Worm (Caenorhabditis elegans) whole organism, L2 larva: ENCODE data around the gene unc-50.

ENCODE experiments used
- aly-2 ChIP-seq: fragments of 150-350 bp; optimal IDR thresholded peaks from 2 replicates; lab custom pipeline; 2014; ENCODE audit warnings: missing biosample characterization, missing genetic modification characterization
- ama-1 ChIP-seq: fragments of 150-350 bp; optimal IDR thresholded peaks from 2 replicates; lab custom pipeline; 2018; ENCODE audit warnings: inconsistent platforms
- blmp-1 ChIP-seq: sonication (generic microtip); optimal IDR thresholded peaks from 2 replicates; lab custom pipeline; 2017; ENCODE audit warnings: missing genetic modification characterization, mild to moderate bottlenecking, missing compliant biosample characterization, antibody characterized with exemption, moderate library complexity; ENCODE audit not compliant: insufficient read depth
- ceh-82 ChIP-seq: fragments of 150-350 bp; optimal IDR thresholded peaks from 2 replicates; lab custom pipeline; 2014; ENCODE audit warnings: missing biosample characterization, missing genetic modification characterization
- fos-1 ChIP-seq: fragments of 150-350 bp; optimal IDR thresholded peaks from 2 replicates; lab custom pipeline; 2014; ENCODE audit warnings: missing biosample characterization, missing genetic modification characterization
- gmeb-1 ChIP-seq: fragments of 150-350 bp; optimal IDR thresholded peaks from 2 replicates; lab custom pipeline; 2014; ENCODE audit warnings: missing biosample characterization, missing genetic modification characterization
- mab-5 ChIP-seq: fragments of 150-350 bp; optimal IDR thresholded peaks from 2 replicates; lab custom pipeline; 2014; ENCODE audit warnings: missing biosample characterization, missing genetic modification characterization
- mdl-1 ChIP-seq, 2 experiments: fragments of 150-350 bp in 1 of 2; sonication (generic microtip) in 1 of 2; optimal IDR thresholded peaks; 2 replicates each; lab custom pipeline; 2017; ENCODE audit warnings: missing biosample characterization in 2 of 2, missing genetic modification characterization in 2 of 2
- nhr-237 ChIP-seq: fragments of 150-350 bp; optimal IDR thresholded peaks from 2 replicates; lab custom pipeline; 2014; ENCODE audit warnings: missing biosample characterization, missing genetic modification characterization
- nhr-77 ChIP-seq: fragments of 150-350 bp; optimal IDR thresholded peaks from 2 replicates; lab custom pipeline; 2014; ENCODE audit warnings: missing biosample characterization, missing genetic modification characterization
- skn-1 ChIP-seq: sonication (generic microtip); optimal IDR thresholded peaks from 2 replicates; lab custom pipeline; 2017; ENCODE audit warnings: missing biosample characterization, missing genetic modification characterization
- unc-62 ChIP-seq: fragments of 150-350 bp; optimal IDR thresholded peaks from 2 replicates; lab custom pipeline; 2014; ENCODE audit warnings: missing biosample characterization, missing genetic modification reagents, missing genetic modification characterization

ce11 chrIII:10341758-10342157, 23.8 kb upstream of the unc-50 start, which contains the start of gene tbx-9:
- TF ChIP-seq unc-62 (GFP tag; lab: Kevin White, UChicago) (no peak), gmeb-1 (tag; lab: Kevin White, UChicago) (no peak), ceh-82 (tag; lab: Kevin White, UChicago) (no peak), aly-2 (tag; lab: Kevin White, UChicago) (no peak), fos-1 (tag; lab: Kevin White, UChicago) (no peak), nhr-237 (tag; lab: Kevin White, UChicago) (no peak), mab-5 (tag; lab: Kevin White, UChicago) (no peak), nhr-77 (tag; lab: Kevin White, UChicago) (no peak), ama-1 (lab: Kevin White, UChicago) (no peak), blmp-1 (no peak), mdl-1 (tag; optimal IDR thresholded peaks at IDR 0.05; lab: Kevin White, UChicago) (no peak), skn-1 (tag; lab: Kevin White, UChicago) (no peak)
